Worm (Caenorhabditis elegans) whole organism, young adult: ENCODE results near the gene alg-4.
"Not testable (repeated sequence)": the region's sequence is repeated elsewhere in the genome, so short reads cannot be mapped to it uniquely, and the experiment has no call there.

Experiments
- B0261.1 ChIP-seq: sonication (generic microtip); optimal IDR thresholded peaks from 2 replicates; lab custom pipeline; 2016; ENCODE audit warnings: mild to moderate bottlenecking, missing genetic modification characterization, moderate library complexity, missing compliant biosample characterization
- F33H1.4 ChIP-seq: fragments of 200-800 bp; sonication (Bioruptor generic); IDR thresholded peaks from 2 replicates; pipeline ENCODE4 v1.3.6; 2022; ENCODE audit warnings: missing genetic modification reagents, missing genetic modification characterization, missing compliant biosample characterization
- Y79H2A.3 ChIP-seq: fragments of 200-800 bp; sonication (Bioruptor generic); conservative IDR thresholded peaks from 2 replicates; pipeline ENCODE4 v1.3.6; 2022; ENCODE audit warnings: missing genetic modification reagents, missing genetic modification characterization, missing compliant biosample characterization
- attf-3 ChIP-seq: fragments of 200-800 bp; sonication (Bioruptor generic); conservative IDR thresholded peaks from 2 replicates; pipeline ENCODE4 v1.3.6; 2022; ENCODE audit warnings: missing genetic modification reagents, missing genetic modification characterization, missing compliant biosample characterization
- bed-2 ChIP-seq: fragments of 200-800 bp; sonication (Bioruptor generic); IDR thresholded peaks from 2 replicates; pipeline ENCODE4 v1.3.6; 2022; ENCODE audit warnings: missing genetic modification reagents, missing genetic modification characterization, missing compliant biosample characterization
- ceh-91 ChIP-seq: fragments of 200-800 bp; sonication (Bioruptor generic); IDR thresholded peaks from 2 replicates; pipeline ENCODE4 v1.3.6; 2022; ENCODE audit warnings: missing genetic modification reagents, missing genetic modification characterization, missing compliant biosample characterization
- dox-1 ChIP-seq: fragments of 200-800 bp; sonication (Bioruptor generic); IDR thresholded peaks from 2 replicates; pipeline ENCODE4 v1.3.6; 2022; ENCODE audit warnings: missing genetic modification reagents, missing genetic modification characterization, missing compliant biosample characterization
- egrh-3 ChIP-seq: fragments of 200-800 bp; sonication (Bioruptor generic); IDR thresholded peaks from 2 replicates; pipeline ENCODE4 v1.3.6; 2022; ENCODE audit warnings: missing genetic modification reagents, missing genetic modification characterization, missing compliant biosample characterization
- ekl-4 ChIP-seq: fragments of 200-800 bp; sonication (Bioruptor generic); IDR thresholded peaks from 2 replicates; pipeline ENCODE4 v1.3.6; 2022; ENCODE audit warnings: missing genetic modification reagents, missing genetic modification characterization, missing compliant biosample characterization
- gei-17 ChIP-seq: fragments of 200-800 bp; sonication (Bioruptor generic); optimal IDR thresholded peaks from 2 replicates; lab custom pipeline; 2018; ENCODE audit warnings: mild to moderate bottlenecking, missing genetic modification characterization, missing compliant biosample characterization
- hmg-1.2 ChIP-seq: fragments of 200-800 bp; sonication (Bioruptor generic); IDR thresholded peaks from 2 replicates; pipeline ENCODE4 v1.3.6; 2022; ENCODE audit warnings: missing genetic modification reagents, missing genetic modification characterization, missing compliant biosample characterization
- lag-1 ChIP-seq: fragments of 200-800 bp; sonication (Bioruptor generic); IDR thresholded peaks from 2 replicates; pipeline ENCODE4 v1.3.6; 2022; ENCODE audit warnings: missing genetic modification reagents, missing genetic modification characterization, missing compliant biosample characterization
- lin-26 ChIP-seq: fragments of 200-800 bp; sonication (Bioruptor generic); IDR thresholded peaks from 2 replicates; pipeline ENCODE4 v1.3.6; 2022; ENCODE audit warnings: missing genetic modification reagents, missing genetic modification characterization, missing compliant biosample characterization
- lin-54 ChIP-seq: fragments of 200-800 bp; sonication (Bioruptor generic); optimal IDR thresholded peaks from 2 replicates; lab custom pipeline; 2018; ENCODE audit warnings: mild to moderate bottlenecking, missing genetic modification characterization, missing compliant biosample characterization
- madf-3 ChIP-seq: fragments of 200-800 bp; sonication (Bioruptor generic); IDR thresholded peaks from 2 replicates; pipeline ENCODE4 v1.3.6; 2022; ENCODE audit warnings: missing genetic modification reagents, missing genetic modification characterization, missing compliant biosample characterization
- madf-6 ChIP-seq: fragments of 200-800 bp; sonication (Bioruptor generic); IDR thresholded peaks from 2 replicates; pipeline ENCODE4 v1.3.6; 2022; ENCODE audit warnings: missing genetic modification reagents, missing genetic modification characterization, missing compliant biosample characterization
- madf-8 ChIP-seq: fragments of 200-800 bp; sonication (Bioruptor generic); conservative IDR thresholded peaks from 2 replicates; pipeline ENCODE4 v1.3.6; 2022; ENCODE audit warnings: missing genetic modification reagents, missing genetic modification characterization, missing compliant biosample characterization
- mcd-1 ChIP-seq: fragments of 200-800 bp; sonication (Bioruptor generic); IDR thresholded peaks from 2 replicates; pipeline ENCODE4 v1.3.6; 2022; ENCODE audit warnings: missing genetic modification reagents, missing genetic modification characterization, missing compliant biosample characterization
- nhr-80 ChIP-seq: sonication (generic microtip); optimal IDR thresholded peaks from 2 replicates; lab custom pipeline; 2016; ENCODE audit warnings: missing genetic modification characterization, missing compliant biosample characterization
- nhr-90 ChIP-seq: sonication (generic microtip); optimal IDR thresholded peaks from 2 replicates; lab custom pipeline; 2016; ENCODE audit warnings: missing genotype, mild to moderate bottlenecking, missing genetic modification characterization, missing compliant biosample characterization
- pbrm-1 ChIP-seq: fragments of 200-800 bp; sonication (Bioruptor generic); IDR thresholded peaks from 2 replicates; pipeline ENCODE4 v1.3.6; 2022; ENCODE audit warnings: missing genetic modification reagents, missing genetic modification characterization, missing compliant biosample characterization
- rcor-1 ChIP-seq: fragments of 200-800 bp; sonication (Bioruptor generic); IDR thresholded peaks from 2 replicates; pipeline ENCODE4 v1.3.6; 2022; ENCODE audit warnings: missing genetic modification reagents, missing genetic modification characterization, missing compliant biosample characterization
- rpc-1 ChIP-seq, 2 experiments: fragments of 150-350 bp in 1 of 2; sonication (generic microtip) in 1 of 2; optimal IDR thresholded peaks; 2 replicates each; lab custom pipeline; 2014 to 2018; ENCODE audit warnings: missing biosample characterization in 1 of 2, missing genetic modification characterization in 1 of 2, missing genetic modification reagents in 1 of 2, missing genotype in 1 of 2
- tbp1 ChIP-seq: fragments of 200-800 bp; sonication (Bioruptor generic); optimal IDR thresholded peaks from 2 replicates; lab custom pipeline; 2018; ENCODE audit warnings: mild to moderate bottlenecking, missing genetic modification characterization, missing compliant biosample characterization
- unc-62 ChIP-seq: fragments of 150-350 bp; optimal IDR thresholded peaks from 2 replicates; lab custom pipeline; 2014; ENCODE audit warnings: missing biosample characterization, missing genetic modification reagents, missing genetic modification characterization
- ztf-18 ChIP-seq: sonication (generic microtip); optimal IDR thresholded peaks from 2 replicates; lab custom pipeline; 2016; ENCODE audit warnings: missing genotype, mild to moderate bottlenecking, missing genetic modification characterization, missing compliant biosample characterization
- ztf-28 ChIP-seq: fragments of 200-800 bp; sonication (Bioruptor generic); IDR thresholded peaks from 2 replicates; pipeline ENCODE4 v1.3.6; 2022; ENCODE audit warnings: missing genetic modification reagents, missing genetic modification characterization, missing compliant biosample characterization

alg-4 gene

ce11 chrIII:9853667-9854620 lies 37.3 kb downstream of the alg-4 start (continued):
- no peak for TF ChIP-seq unc-62 (GFP tag; lab: Kevin White, UChicago)

ce11 chrIII:9851547-9851946 lies 39.7 kb downstream of the alg-4 start, which contains the start of gene K11H3.3:
TSS of gene K11H3.3 (plus strand) at chrIII:9851854.
- TF ChIP-seq bed-2 (GFP tag; lab: Robert Waterston, UW) (no peak), dox-1 (GFP tag; lab: Robert Waterston, UW) (0 out of 2 replicates have a peak, but pooled peaks have one; percentile 5)

- no peak for TF ChIP-seq F33H1.4 (GFP tag; lab: Robert Waterston, UW)
- TF ChIP-seq nhr-90 (tag; lab: Kevin White, UChicago): no peak
- no peak for TF ChIP-seq gei-17 (GFP tag; lab: Kevin White, UChicago)
- TF ChIP-seq nhr-80 (tag; lab: Kevin White, UChicago): peak; percentile 47
These were observed 40.3 kb downstream of the alg-4 start for ce11 chrIII:9850877-9851276.

- no peak for TF ChIP-seq attf-3 (GFP tag; lab: Robert Waterston, UW)
- peak; percentile 62 for TF ChIP-seq nhr-80 (tag; lab: Kevin White, UChicago)
These were observed 41.3 kb downstream of the alg-4 start for ce11 chrIII:9849950-9850349.

ce11 chrIII:9849111-9849510 lies 42.1 kb downstream of the alg-4 start:
- TF ChIP-seq lin-26 (GFP tag; lab: Robert Waterston, UW) (peak; percentile 73; the same call in 1 of the 2 replicates), pbrm-1 (GFP tag; lab: Robert Waterston, UW) (0 out of 2 replicates have a peak, but pooled peaks have one; percentile 42), ekl-4 (peak; percentile 21; the same call in 1 of the 2 replicates), madf-6 (GFP tag; lab: Robert Waterston, UW) (peak; percentile 59), egrh-3 (GFP tag; lab: Robert Waterston, UW) (0 out of 2 replicates have a peak, but pooled peaks have one; percentile 14), B0261.1 (tag; lab: Kevin White, UChicago) (peak; percentile 43), ztf-28 (GFP tag; lab: Robert Waterston, UW) (0 out of 2 replicates have a peak, but pooled peaks have one; percentile 53), mcd-1 (GFP tag; lab: Robert Waterston, UW) (peak; percentile 74), tbp1 (GFP tag; lab: Kevin White, UChicago) (peak; percentile 73), rpc-1 (tag; optimal IDR thresholded peaks at IDR 0.05; lab: Kevin White, UChicago) (peak; percentile 49), madf-3 (GFP tag; lab: Robert Waterston, UW) (0 out of 2 replicates have a peak, but pooled peaks have one; percentile 57), Y79H2A.3 (GFP tag; lab: Robert Waterston, UW) (peak; percentile 64; the same call in 1 of the 2 replicates), hmg-1.2 (GFP tag; lab: Robert Waterston, UW) (peak; percentile 39), madf-8 (GFP tag; lab: Robert Waterston, UW) (peak; percentile 29; the same call in 1 of the 2 replicates)
- TF ChIP-seq rpc-1 (optimal IDR thresholded peaks at IDR 0.05; lab: Kevin White, UChicago): not testable (repeated sequence)

- TF ChIP-seq lin-54 (GFP tag; lab: Kevin White, UChicago): peak; percentile 48
- no peak for TF ChIP-seq ztf-18 (tag; lab: Kevin White, UChicago)
- peak; percentile 46 for TF ChIP-seq madf-6 (GFP tag; lab: Robert Waterston, UW)
- TF ChIP-seq nhr-90 (tag; lab: Kevin White, UChicago): no peak
- no peak for TF ChIP-seq ceh-91
- TF ChIP-seq lag-1: no peak
- TF ChIP-seq rcor-1: 0 out of 2 replicates have a peak, but pooled peaks have one; percentile 21
These were observed 42.6 kb downstream of the alg-4 start for ce11 chrIII:9848603-9849002.
